Fruit fly (Drosophila melanogaster) whole organism, embryonic: Measurements from ENCODE around the gene sdt.

Experiments used
- Awh ChIP-seq: fragments of 200-800 bp; sonication (Bioruptor generic); IDR thresholded peaks from 2 replicates; pipeline ENCODE4, ENCODE4 v1.3.6; 2022; ENCODE audit warnings: missing biosample characterization, missing genetic modification characterization
- B-H1 ChIP-seq: fragments of 200-800 bp; sonication (Bioruptor generic); IDR thresholded peaks from 3 replicates; pipeline ENCODE4 v1.3.6; 2022; ENCODE audit warnings: missing biosample characterization, missing genetic modification characterization
- CG1024 ChIP-seq: fragments of 200-800 bp; sonication (Bioruptor generic); IDR thresholded peaks from 2 replicates; pipeline ENCODE4 v1.3.6; 2022; ENCODE audit warnings: missing biosample characterization, missing genetic modification characterization
- CG10267 ChIP-seq: fragments of 200-800 bp; sonication (Bioruptor generic); optimal IDR thresholded peaks from 2 replicates; lab custom pipeline; 2018; ENCODE audit warnings: missing biosample characterization, mild to moderate bottlenecking, missing genetic modification characterization, moderate library complexity
- CG11504 ChIP-seq: fragments of 200-800 bp; sonication (Bioruptor generic); optimal IDR thresholded peaks from 3 replicates; lab custom pipeline; 2019; ENCODE audit warnings: missing biosample characterization, mild to moderate bottlenecking, missing genetic modification characterization, moderate library complexity
- CG11560 ChIP-seq: fragments of 200-800 bp; sonication (Bioruptor generic); IDR thresholded peaks from 3 replicates; pipeline ENCODE4 v1.3.6; 2022; ENCODE audit warnings: missing biosample characterization, missing genetic modification characterization
- CG14050 ChIP-seq: fragments of 200-800 bp; sonication (Bioruptor generic); IDR thresholded peaks from 3 replicates; pipeline ENCODE4 v1.3.6; 2022; ENCODE audit warnings: missing biosample characterization, missing genetic modification characterization
- CG14441 ChIP-seq: fragments of 200-800 bp; sonication (Bioruptor generic); IDR thresholded peaks from 2 replicates; pipeline ENCODE4 v1.3.6; 2022; ENCODE audit warnings: missing biosample characterization, missing genetic modification characterization
- CG15601 ChIP-seq: fragments of 200-800 bp; sonication (Bioruptor generic); optimal IDR thresholded peaks from 3 replicates; lab custom pipeline; 2019; ENCODE audit warnings: missing biosample characterization, mild to moderate bottlenecking, missing genetic modification characterization, moderate library complexity
- CG17802 ChIP-seq: fragments of 200-800 bp; sonication (Bioruptor generic); optimal IDR thresholded peaks from 2 replicates; lab custom pipeline; 2018; ENCODE audit warnings: missing biosample characterization, mild to moderate bottlenecking, missing genetic modification characterization, moderate library complexity
- CG18011 ChIP-seq: fragments of 200-800 bp; sonication (Bioruptor generic); optimal IDR thresholded peaks from 2 replicates; lab custom pipeline; 2017; ENCODE audit warnings: missing biosample characterization, missing genetic modification characterization, mild to moderate bottlenecking, moderate library complexity, missing genotype
- CG2875 ChIP-seq: fragments of 200-800 bp; sonication (Bioruptor generic); optimal IDR thresholded peaks from 2 replicates; lab custom pipeline; 2017; ENCODE audit warnings: missing biosample characterization, mild to moderate bottlenecking, missing genetic modification characterization, missing genetic modification reagents
- CG2889 ChIP-seq: fragments of 200-800 bp; sonication (Bioruptor generic); IDR thresholded peaks from 3 replicates; pipeline ENCODE4 v1.3.6; 2022; ENCODE audit warnings: missing biosample characterization, missing genetic modification characterization
- CG31388 ChIP-seq: fragments of 200-800 bp; sonication (Bioruptor generic); optimal IDR thresholded peaks from 2 replicates; lab custom pipeline; 2016; ENCODE audit warnings: missing biosample characterization, missing genetic modification characterization
- CG31441 ChIP-seq: fragments of 200-800 bp; sonication (Bioruptor generic); IDR thresholded peaks from 2 replicates; pipeline ENCODE4 v1.3.6; 2022; ENCODE audit warnings: missing biosample characterization, missing genetic modification characterization
- CG34376 ChIP-seq: fragments of 200-800 bp; sonication (Bioruptor generic); optimal IDR thresholded peaks from 2 replicates; lab custom pipeline; 2018; ENCODE audit warnings: missing biosample characterization, mild to moderate bottlenecking, missing genetic modification characterization
- CG4360 ChIP-seq: fragments of 200-800 bp; sonication (Bioruptor generic); IDR thresholded peaks from 2 replicates; pipeline ENCODE4 v1.3.6; 2022; ENCODE audit warnings: missing biosample characterization, missing genetic modification characterization
- CG43689 ChIP-seq: fragments of 200-800 bp; sonication (Bioruptor generic); IDR thresholded peaks from 2 replicates; pipeline ENCODE4 v1.3.6; 2022; ENCODE audit warnings: missing biosample characterization, missing genetic modification characterization
- CG4617 ChIP-seq: fragments of 200-800 bp; sonication (Bioruptor generic); optimal IDR thresholded peaks from 3 replicates; lab custom pipeline; 2016; ENCODE audit warnings: missing biosample characterization, missing genetic modification characterization, borderline replicate concordance
- CG7556 ChIP-seq: fragments of 200-800 bp; sonication (Bioruptor generic); optimal IDR thresholded peaks from 2 replicates; lab custom pipeline; 2017; ENCODE audit warnings: missing biosample characterization, mild to moderate bottlenecking, missing genetic modification characterization
- CG8765 ChIP-seq: fragments of 200-800 bp; sonication (Bioruptor generic); IDR thresholded peaks from 2 replicates; pipeline ENCODE4 v1.3.6; 2022; ENCODE audit warnings: missing biosample characterization, missing genetic modification characterization
- Dbx ChIP-seq: fragments of 200-800 bp; sonication (Bioruptor generic); IDR thresholded peaks from 3 replicates; pipeline ENCODE4 v1.3.6; 2022; ENCODE audit warnings: missing biosample characterization, missing genetic modification characterization
- Lhr ChIP-seq: fragments of 200-800 bp; sonication (Bioruptor generic); optimal IDR thresholded peaks from 3 replicates; lab custom pipeline; 2017; ENCODE audit warnings: mild to moderate bottlenecking, missing biosample characterization, missing genetic modification reagents, missing genetic modification characterization
- Neu2 ChIP-seq: fragments of 200-800 bp; sonication (Bioruptor generic); optimal IDR thresholded peaks from 3 replicates; lab custom pipeline; 2016; ENCODE audit warnings: missing biosample characterization, missing genetic modification characterization, borderline replicate concordance
- Oli ChIP-seq: fragments of 200-800 bp; sonication (Bioruptor generic); optimal IDR thresholded peaks from 2 replicates; lab custom pipeline; 2018; ENCODE audit warnings: missing biosample characterization, mild to moderate bottlenecking, missing genetic modification characterization, moderate library complexity
- Ravus ChIP-seq: fragments of 200-800 bp; sonication (Bioruptor generic); IDR thresholded peaks from 2 replicates; pipeline ENCODE4 v1.3.6; 2022; ENCODE audit warnings: missing biosample characterization, missing genetic modification characterization
- ara ChIP-seq: fragments of 200-800 bp; sonication (Bioruptor generic); IDR thresholded peaks from 2 replicates; pipeline ENCODE4 v1.3.6; 2022; ENCODE audit warnings: missing biosample characterization, missing genetic modification characterization
- cad ChIP-seq: fragments of >200 bp; optimal IDR thresholded peaks from 2 replicates; lab custom pipeline; 2017; ENCODE audit warnings: missing biosample characterization, missing genetic modification characterization
- crc ChIP-seq: fragments of 200-800 bp; sonication (Bioruptor generic); optimal IDR thresholded peaks from 2 replicates; lab custom pipeline; 2016; ENCODE audit warnings: missing biosample characterization, missing genetic modification characterization
- cwo ChIP-seq: fragments of 200-800 bp; sonication (Bioruptor generic); optimal IDR thresholded peaks from 3 replicates; lab custom pipeline; 2017; ENCODE audit warnings: missing biosample characterization, missing genetic modification characterization, mild to moderate bottlenecking, moderate library complexity, missing genetic modification reagents
- danr ChIP-seq: fragments of 200-800 bp; sonication (Bioruptor generic); IDR thresholded peaks from 2 replicates; pipeline ENCODE4 v1.3.6; 2022; ENCODE audit warnings: missing biosample characterization, missing genetic modification characterization
- dm ChIP-seq: fragments of 200-800 bp; sonication (Bioruptor generic); optimal IDR thresholded peaks from 3 replicates; lab custom pipeline; 2016; ENCODE audit warnings: missing biosample characterization, missing genetic modification characterization
- dmrt11E ChIP-seq: fragments of 200-800 bp; sonication (Bioruptor generic); optimal IDR thresholded peaks from 3 replicates; lab custom pipeline; 2018; ENCODE audit warnings: missing biosample characterization, mild to moderate bottlenecking, missing genetic modification characterization, moderate library complexity
- gfzf ChIP-seq: fragments of 200-800 bp; sonication (Bioruptor generic); optimal IDR thresholded peaks from 2 replicates; lab custom pipeline; 2016; ENCODE audit warnings: missing biosample characterization, mild to moderate bottlenecking, missing genetic modification characterization, moderate library complexity
- h ChIP-seq: fragments of >200 bp; optimal IDR thresholded peaks from 2 replicates; lab custom pipeline; 2017
- kah ChIP-seq: fragments of 200-800 bp; sonication (Bioruptor generic); optimal IDR thresholded peaks from 2 replicates; lab custom pipeline; 2018; ENCODE audit warnings: missing biosample characterization, mild to moderate bottlenecking, missing genetic modification characterization
- ken ChIP-seq: fragments of 200-800 bp; sonication (Bioruptor generic); IDR thresholded peaks from 3 replicates; pipeline ENCODE4 v1.3.6; 2022; ENCODE audit warnings: missing biosample characterization, missing genetic modification characterization
- lbe ChIP-seq: fragments of 200-800 bp; sonication (Bioruptor generic); optimal IDR thresholded peaks from 2 replicates; lab custom pipeline; 2016; ENCODE audit warnings: missing biosample characterization, mild to moderate bottlenecking, missing genetic modification characterization
- lola ChIP-seq, 3 experiments: fragments of >200 bp in 2 of 3; fragments of 200-800 bp in 1 of 3; sonication (Bioruptor generic) in 1 of 3; optimal IDR thresholded peaks; 2 replicates each; lab custom pipeline; 2017 to 2019; ENCODE audit warnings: missing biosample characterization in 3 of 3, missing genetic modification characterization in 3 of 3, mild to moderate bottlenecking in 1 of 3, moderate library complexity in 1 of 3
- pb ChIP-seq: fragments of 200-800 bp; sonication (Bioruptor generic); optimal IDR thresholded peaks from 3 replicates; lab custom pipeline; 2016; ENCODE audit warnings: missing biosample characterization, missing genetic modification characterization
- peb ChIP-seq: fragments of 200-800 bp; sonication (Bioruptor generic); IDR thresholded peaks from 2 replicates; pipeline ENCODE4 v1.3.6; 2022; ENCODE audit warnings: missing biosample characterization, missing genetic modification characterization
- salm ChIP-seq: fragments of 200-800 bp; sonication (Bioruptor generic); optimal IDR thresholded peaks from 2 replicates; lab custom pipeline; 2018; ENCODE audit warnings: missing biosample characterization, mild to moderate bottlenecking, missing genetic modification characterization
- sc ChIP-seq, 3 experiments: fragments of >200 bp in 2 of 3; fragments of 200-800 bp in 1 of 3; sonication (Bioruptor generic) in 1 of 3; optimal IDR thresholded peaks; 2 replicates in 2 of 3; 3 replicates in 1 of 3; lab custom pipeline; 2017; ENCODE audit warnings: mild to moderate bottlenecking in 1 of 3, missing biosample characterization in 1 of 3, missing genetic modification characterization in 1 of 3, missing genetic modification reagents in 1 of 3
- sd ChIP-seq: fragments of 200-800 bp; sonication (Bioruptor generic); optimal IDR thresholded peaks from 3 replicates; lab custom pipeline; 2018; ENCODE audit warnings: missing biosample characterization, mild to moderate bottlenecking, missing genetic modification characterization, moderate library complexity
- sima ChIP-seq: fragments of 200-800 bp; sonication (Bioruptor generic); optimal IDR thresholded peaks from 2 replicates; lab custom pipeline; 2016; ENCODE audit warnings: missing biosample characterization, missing genetic modification characterization
- sqz ChIP-seq: fragments of 200-800 bp; sonication (Bioruptor generic); optimal IDR thresholded peaks from 3 replicates; lab custom pipeline; 2018; ENCODE audit warnings: missing biosample characterization, mild to moderate bottlenecking, missing genetic modification characterization
- sr ChIP-seq: fragments of 200-800 bp; sonication (Bioruptor generic); IDR thresholded peaks from 3 replicates; pipeline ENCODE4 v1.3.6; 2022; ENCODE audit warnings: missing biosample characterization, missing genetic modification characterization
- ttk ChIP-seq: fragments of 200-800 bp; sonication (Bioruptor generic); IDR thresholded peaks from 2 replicates; pipeline ENCODE4 v2.1.2; 2022; ENCODE audit warnings: missing biosample characterization, missing genetic modification characterization
- vfl ChIP-seq: fragments of 200-800 bp; sonication (Bioruptor generic); optimal IDR thresholded peaks from 2 replicates; lab custom pipeline; 2016; ENCODE audit warnings: missing biosample characterization, missing genetic modification characterization
- wdn ChIP-seq: fragments of 200-800 bp; sonication (Bioruptor generic); IDR thresholded peaks from 2 replicates; pipeline ENCODE4 v1.3.6; 2022; ENCODE audit warnings: missing biosample characterization, missing genetic modification characterization

The sdt gene

dm6 chrX:8211094-8211730 lies 32.9 kb downstream of the sdt start (continued):
- TF ChIP-seq CG31388 (no peak), crc (GFP tag; lab: Kevin White, UChicago) (no peak), vfl (no peak), pb (GFP tag; lab: Kevin White, UChicago) (no peak), kah (GFP tag; lab: Kevin White, UChicago) (no peak), CG34376 (no peak), Awh (GFP tag; lab: Robert Waterston, UW) (peak; percentile 27; the same call in 1 of the 2 replicates), sd (tag; lab: Kevin White, UChicago) (no peak), CG2875 (GFP tag; lab: Kevin White, UChicago) (no peak), CG4360 (GFP tag; lab: Robert Waterston, UW) (no peak), sima (GFP tag; lab: Kevin White, UChicago) (no peak), wdn (GFP tag; lab: Robert Waterston, UW) (no peak), ken (no peak), CG4617 (GFP tag; lab: Kevin White, UChicago) (no peak), B-H1 (no peak), danr (GFP tag; lab: Robert Waterston, UW) (no peak), Lhr (no peak), sc (optimal IDR thresholded peaks at IDR 0.05; lab: Kevin White, UChicago) (no peak), sc (GFP tag; optimal IDR thresholded peaks at IDR 0.05; lab: Kevin White, UChicago) (no peak), gfzf (GFP tag; lab: Kevin White, UChicago) (no peak), ara (GFP tag; lab: Robert Waterston, UW) (peak; percentile 58; the same call in 1 of the 2 replicates), CG18011 (GFP tag; lab: Kevin White, UChicago) (no peak), CG2889 (GFP tag; lab: Robert Waterston, UW) (no peak), ttk (GFP tag; lab: Robert Waterston, UW) (no peak), cwo (GFP tag; lab: Kevin White, UChicago) (peak; percentile 13), peb (GFP tag; lab: Robert Waterston, UW) (no peak), CG11560 (tag; lab: Robert Waterston, UW) (no peak), CG10267 (no peak), sqz (GFP tag; lab: Kevin White, UChicago) (no peak), CG1024 (no peak), cad (GFP tag; lab: Kevin White, UChicago) (no peak), salm (no peak), CG14050 (GFP tag; lab: Robert Waterston, UW) (no peak), dmrt11E (tag; lab: Kevin White, UChicago) (peak; percentile 53), CG11504 (tag; lab: Kevin White, UChicago) (peak; percentile 41), CG31441 (0 out of 2 replicates have a peak, but pooled peaks have one; percentile 13), Ravus (GFP tag; lab: Robert Waterston, UW) (no peak), Dbx (GFP tag; lab: Robert Waterston, UW) (0 out of 3 replicates have a peak, but pooled peaks have one; percentile 40), dm (GFP tag; lab: Kevin White, UChicago) (no peak), CG15601 (no peak), CG17802 (no peak), Neu2 (GFP tag; lab: Kevin White, UChicago) (no peak), lola (GFP tag; optimal IDR thresholded peaks at IDR 0.05; lab: Kevin White, UChicago) (peak in 1 of 3 experiments; percentile 9), h (lab: Kevin White, UChicago) (no peak), CG8765 (GFP tag; lab: Robert Waterston, UW) (peak; percentile 57; the same call in 1 of the 2 replicates), sr (GFP tag; lab: Robert Waterston, UW) (no peak), Oli (tag; lab: Kevin White, UChicago) (no peak), CG7556 (GFP tag; lab: Kevin White, UChicago) (peak; percentile 0), lbe (GFP tag; lab: Kevin White, UChicago) (no peak), CG43689 (no peak), CG14441 (GFP tag; lab: Robert Waterston, UW) (0 out of 2 replicates have a peak, but pooled peaks have one; percentile 27)
